Worm (Caenorhabditis elegans) whole organism, midembryonic: ENCODE measurements around the gene srsx-12.

Experiments used
- T22C8.4 ChIP-seq: fragments of 200-800 bp; sonication (Bioruptor generic); IDR thresholded peaks from 2 replicates; pipeline ENCODE4 v1.3.6; 2022; ENCODE audit warnings: missing genetic modification characterization, missing compliant biosample characterization
- cog-1 ChIP-seq: sonication (generic microtip); optimal IDR thresholded peaks from 2 replicates; lab custom pipeline; 2016; ENCODE audit warnings: missing genetic modification characterization, missing compliant biosample characterization
- flt-1 ChIP-seq: fragments of 200-800 bp; sonication (Bioruptor generic); IDR thresholded peaks from 2 replicates; pipeline ENCODE4 v1.3.6; 2022; ENCODE audit warnings: missing genetic modification characterization, missing compliant biosample characterization
- klf-2 ChIP-seq: fragments of 200-800 bp; sonication (Bioruptor generic); conservative IDR thresholded peaks from 2 replicates; pipeline ENCODE4 v1.3.6; 2022; ENCODE audit warnings: missing genetic modification reagents, missing genetic modification characterization, missing compliant biosample characterization
- med-1 ChIP-seq: sonication (generic microtip); optimal IDR thresholded peaks from 2 replicates; lab custom pipeline; 2017; ENCODE audit warnings: missing genetic modification characterization, mild to moderate bottlenecking, missing compliant biosample characterization, antibody characterized with exemption, missing genetic modification reagents; ENCODE audit not compliant: insufficient read depth
- ref-1 ChIP-seq: fragments of 200-800 bp; sonication (Bioruptor generic); conservative IDR thresholded peaks from 2 replicates; pipeline ENCODE4 v1.3.6; 2022; ENCODE audit warnings: missing genetic modification reagents, missing genetic modification characterization, missing compliant biosample characterization
- tab-1 ChIP-seq: fragments of 200-800 bp; sonication (Bioruptor generic); IDR thresholded peaks from 2 replicates; pipeline ENCODE4 v1.3.6; 2022; ENCODE audit warnings: missing genetic modification characterization, missing compliant biosample characterization
- ztf-23 ChIP-seq: fragments of 200-800 bp; sonication (Bioruptor generic); IDR thresholded peaks from 2 replicates; pipeline ENCODE4 v1.3.6; 2022; ENCODE audit warnings: missing genetic modification reagents, missing genetic modification characterization, missing compliant biosample characterization
- ztf-29 ChIP-seq: fragments of 200-800 bp; sonication (Bioruptor generic); IDR thresholded peaks from 2 replicates; pipeline ENCODE4 v1.3.6; 2022; ENCODE audit warnings: missing genetic modification reagents, missing genetic modification characterization, missing compliant biosample characterization

The srsx-12 gene

DNA sequence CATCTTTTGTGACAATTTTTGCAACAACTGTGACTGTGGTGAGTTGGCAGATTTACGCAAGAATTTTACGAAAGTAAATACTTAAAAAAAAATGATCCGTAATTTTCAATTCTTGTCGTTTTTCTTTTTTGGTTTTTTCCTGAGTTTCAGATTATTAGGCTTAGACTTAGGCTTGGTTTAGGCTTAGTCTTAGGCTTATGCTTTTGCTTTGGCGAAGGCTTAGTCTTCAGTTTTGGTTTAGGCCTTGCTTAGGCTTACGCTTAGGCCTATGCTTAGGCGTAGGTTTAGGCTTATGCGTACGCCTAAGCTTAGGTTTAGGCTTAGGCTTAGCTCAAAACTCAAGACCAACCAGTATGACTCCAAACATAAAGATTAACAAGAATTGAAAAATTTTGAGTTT, 23.2 kb downstream of the srsx-12 start:
- TF ChIP-seq cog-1 (no peak), klf-2 (GFP tag; lab: Robert Waterston, UW) (no peak), med-1 (GFP tag; lab: Kevin White, UChicago) (no peak), flt-1 (GFP tag; lab: Robert Waterston, UW) (no peak), tab-1 (no peak), ref-1 (GFP tag; lab: Robert Waterston, UW) (no peak), ztf-23 (GFP tag; lab: Robert Waterston, UW) (no peak), ztf-29 (GFP tag; lab: Robert Waterston, UW) (no peak), T22C8.4 (GFP tag; lab: Robert Waterston, UW) (no peak)

ce11 chrV:4956529-4956928, 24.2 kb downstream of the srsx-12 start, which contains the start of gene str-208:
Gene str-208 (plus strand): TSS chrV:4956829.
- TF ChIP-seq klf-2 (GFP tag; lab: Robert Waterston, UW) = no peak
- TF ChIP-seq med-1 (GFP tag; lab: Kevin White, UChicago) = no peak
- TF ChIP-seq cog-1 = no peak
- no peak for TF ChIP-seq flt-1 (GFP tag; lab: Robert Waterston, UW)
- no peak for TF ChIP-seq tab-1
- no peak for TF ChIP-seq ztf-23 (GFP tag; lab: Robert Waterston, UW)
- no peak for TF ChIP-seq ref-1 (GFP tag; lab: Robert Waterston, UW)
- TF ChIP-seq T22C8.4 (GFP tag; lab: Robert Waterston, UW) = no peak
- no peak for TF ChIP-seq ztf-29 (GFP tag; lab: Robert Waterston, UW)

ce11 chrV:4951434-4951833, 29.3 kb downstream of the srsx-12 start, which contains the start of gene str-207:
Gene str-207 (plus strand): TSS chrV:4951734.
- TF ChIP-seq tab-1 (no peak), med-1 (GFP tag; lab: Kevin White, UChicago) (no peak), cog-1 (no peak), flt-1 (GFP tag; lab: Robert Waterston, UW) (no peak), ztf-23 (GFP tag; lab: Robert Waterston, UW) (no peak), T22C8.4 (GFP tag; lab: Robert Waterston, UW) (no peak)

- TF ChIP-seq T22C8.4 (GFP tag; lab: Robert Waterston, UW) (no peak), flt-1 (GFP tag; lab: Robert Waterston, UW) (no peak), klf-2 (GFP tag; lab: Robert Waterston, UW) (no peak), ztf-29 (GFP tag; lab: Robert Waterston, UW) (no peak), cog-1 (no peak), med-1 (GFP tag; lab: Kevin White, UChicago) (no peak), ref-1 (GFP tag; lab: Robert Waterston, UW) (no peak), ztf-23 (GFP tag; lab: Robert Waterston, UW) (no peak), tab-1 (no peak)
Observed at ce11 chrV:4948635-4949034, 32.1 kb downstream of the srsx-12 start, which contains the start of gene str-209. Gene str-209 (plus strand): TSS chrV:4948935.

DNA sequence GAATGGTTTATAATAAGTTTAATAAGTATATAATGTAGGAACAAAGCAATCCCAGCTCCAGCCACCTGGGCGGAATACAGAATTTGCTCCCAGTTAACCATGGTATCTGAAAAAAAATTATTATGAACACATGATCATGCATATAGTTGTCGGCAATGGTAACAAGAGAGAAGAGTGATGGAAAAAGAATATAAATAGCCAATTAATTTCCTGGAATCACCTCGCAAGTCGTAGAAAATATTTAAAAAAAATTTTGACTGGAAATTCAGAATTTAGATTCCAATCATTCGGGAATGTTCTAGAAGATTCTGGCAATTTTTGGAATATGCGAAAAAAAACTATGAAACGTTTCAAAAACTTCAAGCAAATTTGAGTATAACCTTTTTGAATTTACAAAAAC, 36.6 kb downstream of the srsx-12 start, which contains the start of gene str-211:
Gene str-211 (minus strand): TSS at position 101 of the 400 bp plus-strand sequence.
- no peak for TF ChIP-seq ref-1 (GFP tag; lab: Robert Waterston, UW)
- TF ChIP-seq med-1 (GFP tag; lab: Kevin White, UChicago) = no peak
- no peak for TF ChIP-seq ztf-29 (GFP tag; lab: Robert Waterston, UW)
- TF ChIP-seq tab-1 = no peak
- TF ChIP-seq klf-2 (GFP tag; lab: Robert Waterston, UW) = no peak
- TF ChIP-seq flt-1 (GFP tag; lab: Robert Waterston, UW) = no peak
- TF ChIP-seq ztf-23 (GFP tag; lab: Robert Waterston, UW) = no peak

DNA sequence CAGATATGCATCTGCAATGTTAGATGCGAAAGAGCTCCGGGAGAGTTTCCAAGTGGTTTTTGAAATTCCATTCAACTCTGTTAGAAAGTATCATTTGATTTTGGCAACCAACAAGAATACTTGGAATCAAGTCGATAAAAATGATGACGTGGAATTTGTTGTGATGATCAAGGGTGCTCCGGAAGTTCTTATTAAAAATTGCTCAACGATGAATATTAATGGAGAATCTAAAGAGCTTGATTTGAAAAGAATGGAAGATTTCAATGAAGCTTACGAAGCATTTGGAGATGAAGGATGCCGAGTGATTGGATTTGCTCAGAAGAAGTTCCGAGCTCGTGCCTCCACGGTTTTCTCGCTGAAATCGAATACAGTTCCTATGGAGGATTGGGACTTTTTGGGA, 43.4 kb downstream of the srsx-12 start:
- TF ChIP-seq klf-2 (GFP tag; lab: Robert Waterston, UW) (no peak), tab-1 (no peak), cog-1 (no peak), ztf-29 (GFP tag; lab: Robert Waterston, UW) (no peak), ztf-23 (GFP tag; lab: Robert Waterston, UW) (no peak), flt-1 (GFP tag; lab: Robert Waterston, UW) (no peak), ref-1 (GFP tag; lab: Robert Waterston, UW) (no peak)

- TF ChIP-seq ztf-29 (GFP tag; lab: Robert Waterston, UW) (no peak), ztf-23 (GFP tag; lab: Robert Waterston, UW) (no peak), klf-2 (GFP tag; lab: Robert Waterston, UW) (no peak), T22C8.4 (GFP tag; lab: Robert Waterston, UW) (no peak), ref-1 (GFP tag; lab: Robert Waterston, UW) (no peak), cog-1 (no peak), flt-1 (GFP tag; lab: Robert Waterston, UW) (no peak), tab-1 (no peak), med-1 (GFP tag; lab: Kevin White, UChicago) (no peak)
Observed at ce11 chrV:4935096-4935495, 45.7 kb downstream of the srsx-12 start.

ce11 chrV:4934406-4934805, 46.4 kb downstream of the srsx-12 start, which contains the start of gene catp-2:
Gene catp-2 (plus strand): TSS chrV:4934706.
- TF ChIP-seq ref-1 (GFP tag; lab: Robert Waterston, UW) (no peak), cog-1 (no peak), T22C8.4 (GFP tag; lab: Robert Waterston, UW) (no peak), ztf-29 (GFP tag; lab: Robert Waterston, UW) (no peak), med-1 (GFP tag; lab: Kevin White, UChicago) (no peak), klf-2 (GFP tag; lab: Robert Waterston, UW) (no peak), flt-1 (GFP tag; lab: Robert Waterston, UW) (no peak), tab-1 (no peak)

DNA sequence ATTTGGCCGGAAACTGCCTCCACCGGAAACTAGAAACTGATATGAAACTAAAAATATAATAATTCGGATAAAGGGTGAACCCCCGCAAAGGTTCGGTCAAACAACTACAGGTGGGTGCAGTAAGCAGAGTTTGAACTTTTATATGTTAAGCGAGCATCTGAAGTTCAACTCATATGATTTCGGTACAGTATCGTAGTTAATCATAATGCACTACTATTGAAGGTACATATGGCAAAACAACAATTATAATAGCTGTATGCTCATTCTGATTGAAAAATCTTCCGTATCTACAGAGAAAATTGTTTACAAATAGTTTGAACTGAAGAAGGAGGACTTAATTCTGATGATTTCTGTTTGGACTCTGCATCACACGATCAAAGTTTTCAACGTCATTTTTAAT, 47.5 kb downstream of the srsx-12 start:
- no peak for TF ChIP-seq cog-1
- TF ChIP-seq flt-1 (GFP tag; lab: Robert Waterston, UW) = no peak
- TF ChIP-seq ztf-23 (GFP tag; lab: Robert Waterston, UW) = no peak
- TF ChIP-seq ref-1 (GFP tag; lab: Robert Waterston, UW) = no peak
- no peak for TF ChIP-seq ztf-29 (GFP tag; lab: Robert Waterston, UW)
- no peak for TF ChIP-seq klf-2 (GFP tag; lab: Robert Waterston, UW)
- TF ChIP-seq tab-1 = no peak
- no peak for TF ChIP-seq T22C8.4 (GFP tag; lab: Robert Waterston, UW)
- no peak for TF ChIP-seq med-1 (GFP tag; lab: Kevin White, UChicago)
